Fruit fly (Drosophila melanogaster): ENCODE measurements around the gene CG18731.

Gene CG18731

DNA sequence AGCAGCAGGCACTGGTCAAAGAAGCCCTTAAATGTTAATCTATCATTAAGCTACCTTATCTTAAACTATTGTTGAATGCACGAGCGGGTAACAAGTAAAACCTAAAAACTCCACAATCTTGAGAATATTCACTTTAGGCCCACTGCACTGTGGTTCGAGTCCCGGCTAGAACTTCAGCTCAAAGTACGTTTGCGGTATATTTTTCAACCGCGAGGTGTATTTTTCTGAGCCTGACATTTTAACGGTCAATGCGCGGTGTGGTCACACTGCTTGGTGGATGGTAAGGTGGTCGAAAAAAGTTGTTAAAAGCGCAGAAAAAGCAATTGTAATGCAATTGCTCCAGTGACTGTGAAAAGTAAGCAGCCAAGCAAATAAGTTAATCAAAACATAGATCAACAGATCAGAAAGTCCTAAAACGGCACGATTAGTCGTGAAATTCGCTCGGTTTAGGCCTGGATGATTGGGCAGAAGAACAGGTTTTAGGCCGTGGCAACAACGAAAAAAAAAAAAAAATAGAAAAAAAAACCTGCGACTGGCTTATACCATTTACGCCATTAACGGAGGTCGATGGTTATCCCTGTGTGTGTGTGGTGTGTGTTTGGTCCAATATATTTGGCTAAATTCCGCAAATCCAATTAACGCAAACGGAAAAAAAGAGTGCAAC is 882 bp downstream of the CG18731 start, which contains the start of gene Kul (continued):
- TF ChIP-seq Sin3A (optimal IDR thresholded peaks at IDR 0.05) (peak; percentile 52), crp (GFP tag; optimal IDR thresholded peaks at IDR 0.05) (no peak), CG32772 (GFP tag; IDR thresholded peaks at IDR 0.05) (peak; percentile 72), ftz-f1 (GFP tag; optimal IDR thresholded peaks at IDR 0.05) (no peak), CG30403 (GFP tag; optimal IDR thresholded peaks at IDR 0.05) (peak; percentile 36), Myb (GFP tag; optimal IDR thresholded peaks at IDR 0.05) (peak; percentile 88), jumu (GFP tag; optimal IDR thresholded peaks at IDR 0.05) (peak; percentile 56), az2 (GFP tag; optimal IDR thresholded peaks at IDR 0.05) (no peak), Lhr (GFP tag; optimal IDR thresholded peaks at IDR 0.05) (peak; percentile 50), mam (GFP tag; optimal IDR thresholded peaks at IDR 0.05) (peak; percentile 36), CG14050 (GFP tag; IDR thresholded peaks at IDR 0.05) (no peak), Meics (GFP tag; optimal IDR thresholded peaks at IDR 0.05) (no peak), CoRest (tag; optimal IDR thresholded peaks at IDR 0.05) (peak; percentile 42), bcd (GFP tag; optimal IDR thresholded peaks at IDR 0.05) (peak; percentile 2), amos (GFP tag; IDR thresholded peaks at IDR 0.05; ENCODE audit: partially characterized antibody) (0 out of 2 replicates have a peak, but pooled peaks have one; percentile 36), sob (GFP tag; IDR thresholded peaks at IDR 0.05) (peak; percentile 44), CG9609 (GFP tag; optimal IDR thresholded peaks at IDR 0.05) (peak; percentile 20), pan (optimal IDR thresholded peaks at IDR 0.05) (no peak), pan (GFP tag; optimal IDR thresholded peaks at IDR 0.05 in 1 of 2, IDR thresholded peaks at IDR 0.05 in 1 of 2) (peak in 1 of 2 experiments; percentile 36), sc (optimal IDR thresholded peaks at IDR 0.05) (no peak), sc (GFP tag; optimal IDR thresholded peaks at IDR 0.05) (no peak), phol (tag; optimal IDR thresholded peaks at IDR 0.05) (peak; percentile 37), CG4282 (GFP tag; optimal IDR thresholded peaks at IDR 0.05) (peak; percentile 93), HmgZ (tag; optimal IDR thresholded peaks at IDR 0.05) (peak; percentile 48), Sry-δ (GFP tag; optimal IDR thresholded peaks at IDR 0.05) (peak; percentile 40), slbo (GFP tag; IDR thresholded peaks at IDR 0.05) (peak; percentile 46; the same call in 1 of the 2 replicates), zfh1 (GFP tag; IDR thresholded peaks at IDR 0.05) (peak; percentile 64), CG9797 (GFP tag; optimal IDR thresholded peaks at IDR 0.05) (peak; percentile 77), CG11456 (GFP tag; IDR thresholded peaks at IDR 0.05) (0 out of 3 replicates have a peak, but pooled peaks have one; percentile 51), Ets97D (GFP tag; optimal IDR thresholded peaks at IDR 0.05) (peak; percentile 54), Rfx (GFP tag; IDR thresholded peaks at IDR 0.05) (peak; percentile 67), CG1233 (GFP tag; optimal IDR thresholded peaks at IDR 0.05) (peak; percentile 11), CG14441 (GFP tag; IDR thresholded peaks at IDR 0.05) (no peak), Opbp (GFP tag; IDR thresholded peaks at IDR 0.05; ENCODE audit: partially characterized antibody) (peak; percentile 63; the same call in 2 of the 3 replicates), Med (GFP tag) (peak; percentile 84), nmo (GFP tag; optimal IDR thresholded peaks at IDR 0.05) (peak; percentile 20), CG4617 (GFP tag; optimal IDR thresholded peaks at IDR 0.05; ENCODE audit: borderline replicate concordance) (peak; percentile 5), row (GFP tag; IDR thresholded peaks at IDR 0.05) (peak; percentile 56; the same call in 2 of the 3 replicates), dpn (GFP tag; optimal IDR thresholded peaks at IDR 0.05) (peak; percentile 5 to 41), CG16813 (GFP tag; IDR thresholded peaks at IDR 0.05; ENCODE audit: partially characterized antibody) (peak; percentile 50; the same call in 2 of the 3 replicates), ase (GFP tag; IDR thresholded peaks at IDR 0.05) (no peak), E2f2 (GFP tag; IDR thresholded peaks at IDR 0.05) (peak; percentile 31), Dbx (GFP tag; IDR thresholded peaks at IDR 0.05) (0 out of 3 replicates have a peak, but pooled peaks have one; percentile 9), stwl (tag; optimal IDR thresholded peaks at IDR 0.05) (peak; percentile 90), ato (GFP tag; IDR thresholded peaks at IDR 0.05; ENCODE audit: partially characterized antibody) (peak; percentile 49; the same call in 1 of the 2 replicates), pb (GFP tag; optimal IDR thresholded peaks at IDR 0.05) (peak; percentile 47), Ptx1 (GFP tag; IDR thresholded peaks at IDR 0.05) (peak; percentile 28; the same call in 1 of the 2 replicates), CG4360 (GFP tag; IDR thresholded peaks at IDR 0.05) (no peak), Spps (tag; optimal IDR thresholded peaks at IDR 0.05) (no peak), ttk (GFP tag; IDR thresholded peaks at IDR 0.05) (no peak)

Measured in whole organism, embryonic.